Fruit fly (Drosophila melanogaster) whole organism, pupa: ENCODE data around the gene CG11655.

Experiments
- CG12605 ChIP-seq: fragments of 200-800 bp; sonication (Bioruptor generic); IDR thresholded peaks from 2 replicates; pipeline ENCODE4 v1.3.6; 2022; ENCODE audit warnings: missing biosample characterization, missing genetic modification characterization
- CG13204 ChIP-seq: fragments of 200-800 bp; sonication (Bioruptor generic); optimal IDR thresholded peaks from 2 replicates; lab custom pipeline; 2018; ENCODE audit warnings: missing biosample characterization, mild to moderate bottlenecking, missing genetic modification characterization, moderate library complexity
- CG15710 ChIP-seq: fragments of 200-800 bp; sonication (Bioruptor generic); optimal IDR thresholded peaks from 2 replicates; lab custom pipeline; 2018; ENCODE audit warnings: missing biosample characterization, mild to moderate bottlenecking, missing genetic modification characterization, moderate library complexity
- CG17806 ChIP-seq: fragments of 200-800 bp; sonication (Bioruptor generic); optimal IDR thresholded peaks from 2 replicates; lab custom pipeline; 2018; ENCODE audit warnings: missing biosample characterization, mild to moderate bottlenecking, missing genetic modification characterization, moderate library complexity
- CG32121 ChIP-seq: fragments of 200-800 bp; sonication (Bioruptor generic); IDR thresholded peaks from 2 replicates; pipeline ENCODE4 v1.3.6; 2022; ENCODE audit warnings: missing biosample characterization, missing genetic modification characterization
- CG4496 ChIP-seq: fragments of 200-800 bp; sonication (Bioruptor generic); IDR thresholded peaks from 3 replicates; pipeline ENCODE4 v1.3.6; 2022; ENCODE audit warnings: missing biosample characterization, missing genetic modification characterization
- CG8159 ChIP-seq: fragments of 200-800 bp; sonication (Bioruptor generic); optimal IDR thresholded peaks from 3 replicates; lab custom pipeline; 2018; ENCODE audit warnings: missing biosample characterization, mild to moderate bottlenecking, missing genetic modification characterization, moderate library complexity
- CG8301 ChIP-seq: fragments of 200-800 bp; sonication (Bioruptor generic); optimal IDR thresholded peaks from 2 replicates; lab custom pipeline; 2018; ENCODE audit warnings: missing biosample characterization, mild to moderate bottlenecking, missing genetic modification characterization
- CG9948 ChIP-seq: fragments of 200-800 bp; sonication (Bioruptor generic); optimal IDR thresholded peaks from 2 replicates; lab custom pipeline; 2018; ENCODE audit warnings: missing biosample characterization, mild to moderate bottlenecking, missing genetic modification characterization, moderate library complexity
- D1 ChIP-seq: fragments of 200-800 bp; sonication (Bioruptor generic); optimal IDR thresholded peaks from 2 replicates; lab custom pipeline; 2018; ENCODE audit warnings: missing biosample characterization, mild to moderate bottlenecking, missing genetic modification characterization, moderate library complexity
- EcR ChIP-seq: fragments of 200-800 bp; sonication (Bioruptor generic); optimal IDR thresholded peaks from 3 replicates; lab custom pipeline; 2019; ENCODE audit warnings: missing biosample characterization, missing genetic modification characterization, mild to moderate bottlenecking, moderate library complexity, missing genetic modification reagents
- Ets98B ChIP-seq: fragments of 200-800 bp; sonication (Bioruptor generic); IDR thresholded peaks from 2 replicates; pipeline ENCODE4 v1.3.6; 2022; ENCODE audit warnings: missing biosample characterization, missing genetic modification characterization
- Snoo ChIP-seq: fragments of 200-800 bp; sonication (Bioruptor generic); optimal IDR thresholded peaks from 3 replicates; lab custom pipeline; 2017; ENCODE audit warnings: missing biosample characterization, mild to moderate bottlenecking, missing genetic modification characterization, inconsistent platforms
- rn ChIP-seq: fragments of 200-800 bp; sonication (Bioruptor generic); IDR thresholded peaks from 2 replicates; pipeline ENCODE4 v1.3.6; 2022; ENCODE audit warnings: missing biosample characterization, missing genetic modification characterization

- TF ChIP-seq EcR (GFP tag; lab: Kevin White, UChicago) (no peak), CG13204 (GFP tag; lab: Kevin White, UChicago) (no peak), CG8159 (tag; lab: Kevin White, UChicago) (no peak), rn (GFP tag; lab: Robert Waterston, UW) (no peak), CG15710 (tag; lab: Kevin White, UChicago) (no peak), CG9948 (tag; lab: Kevin White, UChicago) (no peak), D1 (no peak), CG4496 (GFP tag; lab: Robert Waterston, UW) (no peak), CG17806 (tag; lab: Kevin White, UChicago) (no peak), Ets98B (GFP tag; lab: Robert Waterston, UW) (no peak), CG12605 (GFP tag; lab: Robert Waterston, UW) (no peak), Snoo (tag; lab: Kevin White, UChicago) (no peak), CG8301 (no peak), CG32121 (GFP tag; lab: Robert Waterston, UW) (no peak)
Observed at dm6 chrX:15486682-15487081, 33.4 kb downstream of the CG11655 start, which contains the start of gene Gmap.
